Worm (Caenorhabditis elegans): ENCODE data around the gene dim-1.

Gene dim-1

ce11 chrX:8018441-8018840, 39.6 kb downstream of the dim-1 start:
- no peak for TF ChIP-seq drap-1 (GFP tag; optimal IDR thresholded peaks at IDR 0.05)
- no peak for TF ChIP-seq ces-1 (GFP tag; optimal IDR thresholded peaks at IDR 0.05)

- no peak for TF ChIP-seq M03D4.4 (tag; optimal IDR thresholded peaks at IDR 0.05)
- TF ChIP-seq drap-1 (GFP tag; optimal IDR thresholded peaks at IDR 0.05) = no peak
- TF ChIP-seq bed-3 (GFP tag; optimal IDR thresholded peaks at IDR 0.05) = no peak
- TF ChIP-seq unc-62 (GFP tag; optimal IDR thresholded peaks at IDR 0.05) = no peak
- no peak for TF ChIP-seq flh-1 (GFP tag; optimal IDR thresholded peaks at IDR 0.05)
- no peak for TF ChIP-seq ham-2 (GFP tag; optimal IDR thresholded peaks at IDR 0.05)
- no peak for TF ChIP-seq nhr-237 (tag; optimal IDR thresholded peaks at IDR 0.05)
- no peak for TF ChIP-seq snpc-4 (tag; optimal IDR thresholded peaks at IDR 0.05)
- no peak for TF ChIP-seq unc-39 (tag; optimal IDR thresholded peaks at IDR 0.05)
- TF ChIP-seq lin-13 (tag; optimal IDR thresholded peaks at IDR 0.05) = no peak
These were observed 40.3 kb downstream of the dim-1 start, which contains the start of gene C34D10.5 for ce11 chrX:8017759-8018158. Gene C34D10.5, plus strand, starts transcription at chrX:8018027.

- TF ChIP-seq sptf-1 (tag; optimal IDR thresholded peaks at IDR 0.05) = peak; percentile 40
- TF ChIP-seq mls-2 (tag; optimal IDR thresholded peaks at IDR 0.05) = peak; percentile 10
- TF ChIP-seq hlh-1 (tag; optimal IDR thresholded peaks at IDR 0.05) = no peak
- no peak for TF ChIP-seq nhr-237 (tag; optimal IDR thresholded peaks at IDR 0.05)
These were observed 40.7 kb downstream of the dim-1 start for ce11 chrX:8017305-8017704.

- TF ChIP-seq hlh-1 (tag; optimal IDR thresholded peaks at IDR 0.05) (no peak), sptf-1 (tag; optimal IDR thresholded peaks at IDR 0.05) (no peak), nhr-12 (tag; optimal IDR thresholded peaks at IDR 0.05) (no peak), M03D4.4 (tag; optimal IDR thresholded peaks at IDR 0.05) (no peak), nhr-28 (tag; optimal IDR thresholded peaks at IDR 0.05) (no peak), lin-13 (tag; optimal IDR thresholded peaks at IDR 0.05) (no peak), ceh-43 (GFP tag; optimal IDR thresholded peaks at IDR 0.05) (no peak), elt-1 (tag; optimal IDR thresholded peaks at IDR 0.05; ENCODE audit: borderline replicate concordance, insufficient read depth) (no peak), flh-1 (GFP tag; optimal IDR thresholded peaks at IDR 0.05) (no peak), ceh-83 (GFP tag; optimal IDR thresholded peaks at IDR 0.05) (no peak), elt-3 (tag; optimal IDR thresholded peaks at IDR 0.05) (no peak), sem-2 (GFP tag; optimal IDR thresholded peaks at IDR 0.05) (no peak), ceh-39 (tag; optimal IDR thresholded peaks at IDR 0.05) (no peak), drap-1 (GFP tag; optimal IDR thresholded peaks at IDR 0.05) (no peak)
These were observed 42.1 kb downstream of the dim-1 start for ce11 chrX:8015889-8016288.

ce11 chrX:8014407-8015003, 43.5 kb downstream of the dim-1 start, which contains the start of gene unk-1:
Gene unk-1, plus strand, starts transcription at chrX:8014983.
- no peak for TF ChIP-seq pha-4 (tag; optimal IDR thresholded peaks at IDR 0.05)
- TF ChIP-seq nhr-76 (tag; optimal IDR thresholded peaks at IDR 0.05) = no peak
- TF ChIP-seq M03D4.4 (tag; optimal IDR thresholded peaks at IDR 0.05) = no peak
- TF ChIP-seq sptf-1 (tag; optimal IDR thresholded peaks at IDR 0.05) = no peak
- TF ChIP-seq unc-62 (GFP tag; optimal IDR thresholded peaks at IDR 0.05) = no peak
- TF ChIP-seq lin-13 (tag; optimal IDR thresholded peaks at IDR 0.05) = no peak
- TF ChIP-seq drap-1 (GFP tag; optimal IDR thresholded peaks at IDR 0.05) = no peak
- TF ChIP-seq nhr-2 (tag; optimal IDR thresholded peaks at IDR 0.05) = no peak
- TF ChIP-seq mls-2 (tag; optimal IDR thresholded peaks at IDR 0.05) = no peak
- TF ChIP-seq snpc-4 (tag; optimal IDR thresholded peaks at IDR 0.05) = no peak
- TF ChIP-seq ceh-39 (tag; optimal IDR thresholded peaks at IDR 0.05) = no peak
- TF ChIP-seq zip-8 (tag; optimal IDR thresholded peaks at IDR 0.05) = no peak
- no peak for TF ChIP-seq ces-1 (GFP tag; optimal IDR thresholded peaks at IDR 0.05)
- no peak for TF ChIP-seq nhr-28 (tag; optimal IDR thresholded peaks at IDR 0.05)
- no peak for TF ChIP-seq sem-2 (GFP tag; optimal IDR thresholded peaks at IDR 0.05)

ce11 chrX:8010652-8011051, 47.4 kb downstream of the dim-1 start:
- no peak for TF ChIP-seq pha-4 (tag; optimal IDR thresholded peaks at IDR 0.05)
- TF ChIP-seq unc-120 (tag; optimal IDR thresholded peaks at IDR 0.05; ENCODE audit: poor library complexity, severe bottlenecking) = no peak
- TF ChIP-seq unc-62 (GFP tag; optimal IDR thresholded peaks at IDR 0.05) = no peak
- no peak for TF ChIP-seq elt-3 (tag; optimal IDR thresholded peaks at IDR 0.05)
- TF ChIP-seq ces-1 (GFP tag; optimal IDR thresholded peaks at IDR 0.05) = no peak
- TF ChIP-seq hlh-1 (tag; optimal IDR thresholded peaks at IDR 0.05) = no peak
- TF ChIP-seq nhr-28 (tag; optimal IDR thresholded peaks at IDR 0.05) = no peak
- no peak for TF ChIP-seq mab-5 (tag; optimal IDR thresholded peaks at IDR 0.05)
- no peak for TF ChIP-seq snpc-4 (tag; optimal IDR thresholded peaks at IDR 0.05)

Data from whole organism, mixed stage, embryonic.